Worm (Caenorhabditis elegans) whole organism, L3 larva: ENCODE data around the gene ZK355.3.
A peak's percentile ranks its signal among the peaks of the same experiment; 100 is the strongest.

Experiments used
- R02D3.7 ChIP-seq: fragments of 150-350 bp; optimal IDR thresholded peaks from 2 replicates; lab custom pipeline; 2014; ENCODE audit warnings: missing biosample characterization, missing genetic modification characterization
- ZK546.5 ChIP-seq: sonication (generic microtip); optimal IDR thresholded peaks from 2 replicates; lab custom pipeline; 2017; ENCODE audit warnings: missing biosample characterization, missing genetic modification characterization
- ama-1 ChIP-seq: fragments of 150-350 bp; optimal IDR thresholded peaks from 2 replicates; lab custom pipeline; 2018
- ceh-16 ChIP-seq: sonication (generic microtip); optimal IDR thresholded peaks from 2 replicates; lab custom pipeline; 2017; ENCODE audit warnings: missing biosample characterization, missing genetic modification characterization
- egl-27 ChIP-seq: sonication (generic microtip); optimal IDR thresholded peaks from 4 replicates; lab custom pipeline; 2017; ENCODE audit warnings: missing biosample characterization, missing genetic modification reagents, missing genetic modification characterization
- nhr-237 ChIP-seq: fragments of 150-350 bp; optimal IDR thresholded peaks from 2 replicates; lab custom pipeline; 2014; ENCODE audit warnings: missing biosample characterization, missing genetic modification characterization
- nhr-28 ChIP-seq: fragments of 150-350 bp; optimal IDR thresholded peaks from 2 replicates; lab custom pipeline; 2014; ENCODE audit warnings: missing biosample characterization, missing genetic modification characterization
- pqm-1 ChIP-seq: fragments of 150-350 bp; optimal IDR thresholded peaks from 2 replicates; lab custom pipeline; 2017; ENCODE audit warnings: missing biosample characterization, missing genetic modification characterization, inconsistent platforms
- snpc-4 ChIP-seq: fragments of 150-350 bp; optimal IDR thresholded peaks from 2 replicates; lab custom pipeline; 2014; ENCODE audit warnings: missing biosample characterization, missing genetic modification characterization
- tbx-2 ChIP-seq: sonication (generic microtip); optimal IDR thresholded peaks from 2 replicates; lab custom pipeline; 2016; ENCODE audit warnings: mild to moderate bottlenecking, missing genetic modification characterization, missing compliant biosample characterization

ce11 chrII:2975561-2976230 is 48.3 kb upstream of the ZK355.3 start:
- no peak for TF ChIP-seq ceh-16 (tag; lab: Kevin White, UChicago)
- peak; percentile 69 for TF ChIP-seq pqm-1 (tag; lab: Kevin White, UChicago)
- no peak for TF ChIP-seq ama-1
- TF ChIP-seq ZK546.5 (tag; lab: Kevin White, UChicago), result no peak
- TF ChIP-seq tbx-2 (tag; lab: Kevin White, UChicago), result no peak
- no peak for TF ChIP-seq nhr-237 (tag; lab: Kevin White, UChicago)
- no peak for TF ChIP-seq nhr-28 (tag; lab: Kevin White, UChicago)
- TF ChIP-seq egl-27 (tag; lab: Kevin White, UChicago), result no peak
- TF ChIP-seq R02D3.7 (tag; lab: Kevin White, UChicago), result no peak
- no peak for TF ChIP-seq snpc-4
